Worm (Caenorhabditis elegans) whole organism, late embryonic: Measurements from ENCODE around the gene mbr-1.
A peak's percentile ranks its signal among the peaks of the same experiment; 100 is the strongest.

Source experiments
- C38D4.7 ChIP-seq: fragments of 200-800 bp; sonication (Bioruptor generic); optimal IDR thresholded peaks from 2 replicates; lab custom pipeline; 2018; ENCODE audit warnings: mild to moderate bottlenecking, missing genetic modification characterization, moderate library complexity, missing compliant biosample characterization
- K09A11.1 ChIP-seq: sonication (generic microtip); optimal IDR thresholded peaks from 2 replicates; lab custom pipeline; 2017; ENCODE audit warnings: antibody characterized with exemption, mild to moderate bottlenecking, missing genetic modification characterization, missing compliant biosample characterization; ENCODE audit not compliant: insufficient read depth
- T23F11.4 ChIP-seq: fragments of 200-800 bp; sonication (Bioruptor generic); optimal IDR thresholded peaks from 2 replicates; lab custom pipeline; 2018; ENCODE audit warnings: mild to moderate bottlenecking, missing genetic modification characterization, missing compliant biosample characterization
- Y22D7AL.16 ChIP-seq: sonication (generic microtip); optimal IDR thresholded peaks from 2 replicates; lab custom pipeline; 2016; ENCODE audit warnings: missing genetic modification characterization, missing compliant biosample characterization
- ahr-1 ChIP-seq: sonication (generic microtip); optimal IDR thresholded peaks from 2 replicates; lab custom pipeline; 2016; ENCODE audit warnings: missing genetic modification characterization, missing compliant biosample characterization
- ceh-14 ChIP-seq: sonication (generic microtip); optimal IDR thresholded peaks from 2 replicates; lab custom pipeline; 2016; ENCODE audit warnings: missing genotype, missing genetic modification characterization, missing compliant biosample characterization
- ceh-18 ChIP-seq: sonication (generic microtip); optimal IDR thresholded peaks from 2 replicates; lab custom pipeline; 2016; ENCODE audit warnings: missing genetic modification characterization, missing compliant biosample characterization
- ceh-19 ChIP-seq: fragments of 200-800 bp; sonication (Bioruptor generic); optimal IDR thresholded peaks from 2 replicates; lab custom pipeline; 2018; ENCODE audit warnings: mild to moderate bottlenecking, missing genetic modification characterization, missing compliant biosample characterization
- ceh-2 ChIP-seq: sonication (generic microtip); optimal IDR thresholded peaks from 2 replicates; lab custom pipeline; 2016; ENCODE audit warnings: missing genotype, missing genetic modification characterization, missing compliant biosample characterization
- ceh-22 ChIP-seq: sonication (generic microtip); optimal IDR thresholded peaks from 2 replicates; lab custom pipeline; 2017; ENCODE audit warnings: missing biosample characterization, missing genetic modification characterization
- ceh-30 ChIP-seq: fragments of 150-350 bp; optimal IDR thresholded peaks from 2 replicates; lab custom pipeline; 2014; ENCODE audit warnings: missing biosample characterization, missing genetic modification characterization
- ceh-31 ChIP-seq: sonication (generic microtip); optimal IDR thresholded peaks from 2 replicates; lab custom pipeline; 2016; ENCODE audit warnings: missing genetic modification characterization, missing compliant biosample characterization
- ceh-45 ChIP-seq: fragments of 200-800 bp; sonication (Bioruptor generic); IDR thresholded peaks from 2 replicates; pipeline ENCODE4 v1.3.6; 2022; ENCODE audit warnings: missing genetic modification reagents, missing genetic modification characterization, missing compliant biosample characterization
- ceh-48 ChIP-seq: sonication (generic microtip); optimal IDR thresholded peaks from 2 replicates; lab custom pipeline; 2016; ENCODE audit warnings: missing genetic modification characterization, inconsistent platforms, missing compliant biosample characterization
- ceh-6 ChIP-seq: fragments of 200-800 bp; sonication (Bioruptor generic); optimal IDR thresholded peaks from 2 replicates; lab custom pipeline; 2018; ENCODE audit warnings: mild to moderate bottlenecking, missing genetic modification characterization, missing compliant biosample characterization
- ceh-9 ChIP-seq: sonication (generic microtip); optimal IDR thresholded peaks from 2 replicates; lab custom pipeline; 2016; ENCODE audit warnings: mild to moderate bottlenecking, missing genetic modification characterization, inconsistent platforms, missing compliant biosample characterization
- che-1 ChIP-seq: sonication (generic microtip); optimal IDR thresholded peaks from 2 replicates; lab custom pipeline; 2016; ENCODE audit warnings: mild to moderate bottlenecking, missing genetic modification characterization, missing compliant biosample characterization
- dmd-4 ChIP-seq: sonication (generic microtip); optimal IDR thresholded peaks from 2 replicates; lab custom pipeline; 2016; ENCODE audit warnings: borderline replicate concordance, missing genetic modification characterization, missing compliant biosample characterization
- elt-2 ChIP-seq: sonication (generic microtip); optimal IDR thresholded peaks from 2 replicates; lab custom pipeline; 2016; ENCODE audit warnings: missing genetic modification reagents, missing genetic modification characterization, missing compliant biosample characterization
- elt-4 ChIP-seq: sonication (generic microtip); optimal IDR thresholded peaks from 2 replicates; lab custom pipeline; 2016; ENCODE audit warnings: missing genetic modification characterization, missing compliant biosample characterization
- ets-4 ChIP-seq: sonication (generic microtip); optimal IDR thresholded peaks from 2 replicates; lab custom pipeline; 2016; ENCODE audit warnings: missing genetic modification characterization, missing compliant biosample characterization
- eyg-1 ChIP-seq: sonication (generic microtip); optimal IDR thresholded peaks from 2 replicates; lab custom pipeline; 2016; ENCODE audit warnings: missing genotype, missing genetic modification characterization, missing compliant biosample characterization
- hlh-13 ChIP-seq: fragments of 200-800 bp; sonication (Bioruptor generic); optimal IDR thresholded peaks from 2 replicates; lab custom pipeline; 2018; ENCODE audit warnings: mild to moderate bottlenecking, missing genetic modification characterization, missing compliant biosample characterization
- hlh-30 ChIP-seq: sonication (generic microtip); optimal IDR thresholded peaks from 2 replicates; lab custom pipeline; 2017; ENCODE audit warnings: antibody characterized with exemption, missing genetic modification characterization, missing compliant biosample characterization; ENCODE audit not compliant: insufficient read depth
- hlh-6 ChIP-seq: sonication (generic microtip); optimal IDR thresholded peaks from 2 replicates; lab custom pipeline; 2016; ENCODE audit warnings: missing genotype, missing genetic modification characterization, missing compliant biosample characterization
- hlh-8 ChIP-seq: sonication (generic microtip); optimal IDR thresholded peaks from 2 replicates; lab custom pipeline; 2016; ENCODE audit warnings: missing genotype, missing genetic modification characterization, missing compliant biosample characterization
- lim-6 ChIP-seq: sonication (generic microtip); optimal IDR thresholded peaks from 2 replicates; lab custom pipeline; 2016; ENCODE audit warnings: missing genetic modification characterization, missing compliant biosample characterization
- lin-11 ChIP-seq: fragments of 200-800 bp; sonication (Bioruptor generic); optimal IDR thresholded peaks from 2 replicates; lab custom pipeline; 2018; ENCODE audit warnings: mild to moderate bottlenecking, missing genetic modification characterization, missing compliant biosample characterization
- madf-2 ChIP-seq: sonication (generic microtip); optimal IDR thresholded peaks from 2 replicates; lab custom pipeline; 2017; ENCODE audit warnings: missing genetic modification characterization, missing compliant biosample characterization
- mec-3 ChIP-seq: sonication (generic microtip); optimal IDR thresholded peaks from 2 replicates; lab custom pipeline; 2016; ENCODE audit warnings: borderline replicate concordance, missing genetic modification characterization, missing compliant biosample characterization
- nhr-11 ChIP-seq: fragments of 150-350 bp; optimal IDR thresholded peaks from 2 replicates; lab custom pipeline; 2014; ENCODE audit warnings: missing biosample characterization, missing genetic modification characterization
- nhr-232 ChIP-seq: sonication (generic microtip); optimal IDR thresholded peaks from 2 replicates; lab custom pipeline; 2016; ENCODE audit warnings: missing genetic modification characterization, missing compliant biosample characterization
- npax-4 ChIP-seq: sonication (generic microtip); optimal IDR thresholded peaks from 2 replicates; lab custom pipeline; 2016; ENCODE audit warnings: missing genetic modification characterization, missing compliant biosample characterization
- odd-2 ChIP-seq: sonication (generic microtip); optimal IDR thresholded peaks from 2 replicates; lab custom pipeline; 2017; ENCODE audit warnings: antibody characterized with exemption, mild to moderate bottlenecking, missing genetic modification characterization, missing compliant biosample characterization
- pag-3 ChIP-seq: sonication (generic microtip); optimal IDR thresholded peaks from 2 replicates; lab custom pipeline; 2016; ENCODE audit warnings: missing compliant biosample characterization, missing genetic modification characterization, borderline replicate concordance
- pax-1 ChIP-seq: fragments of 150-350 bp; optimal IDR thresholded peaks from 2 replicates; lab custom pipeline; 2014; ENCODE audit warnings: missing biosample characterization, missing genetic modification characterization
- pha-4 ChIP-seq: fragments of 150-350 bp; optimal IDR thresholded peaks from 2 replicates; lab custom pipeline; 2018; ENCODE audit warnings: missing biosample characterization, missing genetic modification reagents, missing genetic modification characterization
- pros-1 ChIP-seq: fragments of 150-350 bp; optimal IDR thresholded peaks from 2 replicates; lab custom pipeline; 2014; ENCODE audit warnings: missing biosample characterization, missing genetic modification reagents, missing genetic modification characterization
- ref-2 ChIP-seq: sonication (generic microtip); optimal IDR thresholded peaks from 2 replicates; lab custom pipeline; 2016; ENCODE audit warnings: missing genetic modification characterization, missing compliant biosample characterization
- rnt-1 ChIP-seq: sonication (generic microtip); optimal IDR thresholded peaks from 2 replicates; lab custom pipeline; 2016; ENCODE audit warnings: missing genetic modification characterization, missing compliant biosample characterization
- sdc-2 ChIP-seq: sonication (generic microtip); optimal IDR thresholded peaks from 2 replicates; lab custom pipeline; 2016; ENCODE audit warnings: missing genotype, missing genetic modification characterization, missing compliant biosample characterization
- sox-2 ChIP-seq: fragments of 200-800 bp; sonication (Bioruptor generic); IDR thresholded peaks from 2 replicates; pipeline ENCODE4 v1.3.6; 2022; ENCODE audit warnings: missing genetic modification reagents, missing genetic modification characterization, missing compliant biosample characterization
- syd-9 ChIP-seq: sonication (generic microtip); optimal IDR thresholded peaks from 2 replicates; lab custom pipeline; 2016; ENCODE audit warnings: mild to moderate bottlenecking, missing genetic modification characterization, moderate library complexity, missing compliant biosample characterization
- tbx-2 ChIP-seq: sonication (generic microtip); optimal IDR thresholded peaks from 2 replicates; lab custom pipeline; 2016; ENCODE audit warnings: missing genetic modification characterization, missing compliant biosample characterization
- ttx-3 ChIP-seq: sonication (generic microtip); optimal IDR thresholded peaks from 2 replicates; lab custom pipeline; 2016; ENCODE audit warnings: missing genetic modification reagents, missing genetic modification characterization, missing compliant biosample characterization
- unc-3 ChIP-seq, 2 experiments: fragments of 200-800 bp in 1 of 2; sonication (Bioruptor generic) in 1 of 2; sonication (generic microtip) in 1 of 2; conservative IDR thresholded peaks in 1 of 2; optimal IDR thresholded peaks in 1 of 2; 2 replicates each; pipeline versions ENCODE4 v1.3.6 to Lab custom; 2016 to 2022; ENCODE audit warnings: missing compliant biosample characterization in 2 of 2, missing genetic modification characterization in 2 of 2, missing genetic modification reagents in 1 of 2
- unc-42 ChIP-seq: sonication (generic microtip); optimal IDR thresholded peaks from 2 replicates; lab custom pipeline; 2016; ENCODE audit warnings: missing genotype, missing genetic modification characterization, missing compliant biosample characterization
- unc-86 ChIP-seq: sonication (generic microtip); optimal IDR thresholded peaks from 2 replicates; lab custom pipeline; 2016; ENCODE audit warnings: missing genetic modification characterization, missing compliant biosample characterization
- zip-5 ChIP-seq: sonication (generic microtip); optimal IDR thresholded peaks from 2 replicates; lab custom pipeline; 2016; ENCODE audit warnings: missing genetic modification characterization, missing compliant biosample characterization

mbr-1 gene

DNA sequence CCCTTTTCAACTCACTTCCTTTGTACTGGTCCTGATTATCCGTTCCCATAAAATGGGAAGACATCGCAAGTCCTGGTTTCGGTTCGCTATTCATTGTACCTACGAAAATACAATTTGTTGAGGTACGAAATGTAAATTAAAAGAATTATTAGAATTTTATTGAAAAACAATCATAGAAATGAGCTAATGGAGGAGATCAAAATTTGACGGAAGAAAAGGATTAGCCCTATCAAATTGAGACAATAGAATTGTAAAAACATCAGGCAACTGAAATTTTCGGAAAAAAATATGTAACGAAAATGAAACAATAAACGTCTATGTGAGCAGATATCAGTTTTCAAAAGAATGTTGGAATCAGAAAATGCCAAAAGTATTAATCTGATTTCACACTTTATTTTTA, at the start of gene mbr-1:
mbr-1 (minus strand) TSS at position 101 of the 400 bp plus-strand sequence.
- TF ChIP-seq zip-5 = no peak
- no peak for TF ChIP-seq lin-11 (tag; lab: Kevin White, UChicago)
- no peak for TF ChIP-seq syd-9 (tag; lab: Kevin White, UChicago)
- no peak for TF ChIP-seq rnt-1 (tag; lab: Kevin White, UChicago)
- no peak for TF ChIP-seq unc-3 (GFP tag; conservative IDR thresholded peaks at IDR 0.05; lab: Robert Waterston, UW)
- TF ChIP-seq unc-3 (tag; optimal IDR thresholded peaks at IDR 0.05; lab: Kevin White, UChicago) = no peak
- no peak for TF ChIP-seq madf-2 (tag; lab: Kevin White, UChicago)
- TF ChIP-seq ceh-6 (GFP tag; lab: Kevin White, UChicago) = no peak
- TF ChIP-seq C38D4.7 = no peak
- no peak for TF ChIP-seq ceh-45
- TF ChIP-seq K09A11.1 (tag; lab: Kevin White, UChicago) = no peak
- no peak for TF ChIP-seq tbx-2
- no peak for TF ChIP-seq ref-2 (tag; lab: Kevin White, UChicago)
- TF ChIP-seq unc-42 (tag; lab: Kevin White, UChicago) = no peak
- no peak for TF ChIP-seq dmd-4
- TF ChIP-seq ceh-30 = no peak

- TF ChIP-seq syd-9 (tag; lab: Kevin White, UChicago) = no peak
- no peak for TF ChIP-seq ceh-9
- no peak for TF ChIP-seq zip-5
- TF ChIP-seq C38D4.7 = no peak
- no peak for TF ChIP-seq ets-4 (tag; lab: Kevin White, UChicago)
- TF ChIP-seq ceh-31 = peak; percentile 59
- TF ChIP-seq ceh-45 = no peak
- TF ChIP-seq unc-3 (GFP tag; conservative IDR thresholded peaks at IDR 0.05; lab: Robert Waterston, UW) = no peak
- no peak for TF ChIP-seq unc-3 (tag; optimal IDR thresholded peaks at IDR 0.05; lab: Kevin White, UChicago)
- no peak for TF ChIP-seq eyg-1
- TF ChIP-seq unc-42 (tag; lab: Kevin White, UChicago) = peak; percentile 72
- TF ChIP-seq ceh-30 = no peak
- no peak for TF ChIP-seq hlh-13
- TF ChIP-seq ahr-1 (tag; lab: Kevin White, UChicago) = no peak
- TF ChIP-seq elt-2 (tag; lab: Kevin White, UChicago) = no peak
- no peak for TF ChIP-seq pax-1 (tag; lab: Kevin White, UChicago)
- no peak for TF ChIP-seq ceh-19
- no peak for TF ChIP-seq nhr-232 (tag; lab: Kevin White, UChicago)
- TF ChIP-seq hlh-6 = no peak
- TF ChIP-seq T23F11.4 (GFP tag; lab: Kevin White, UChicago) = no peak
- TF ChIP-seq nhr-11 (tag; lab: Kevin White, UChicago) = no peak
- no peak for TF ChIP-seq dmd-4
- TF ChIP-seq mec-3 (tag; lab: Kevin White, UChicago) = no peak
- TF ChIP-seq sox-2 (GFP tag; lab: Robert Waterston, UW) = no peak
- no peak for TF ChIP-seq npax-4 (tag; lab: Kevin White, UChicago)
- no peak for TF ChIP-seq hlh-8 (tag; lab: Kevin White, UChicago)
- no peak for TF ChIP-seq ttx-3
- TF ChIP-seq hlh-30 (tag; lab: Kevin White, UChicago) = peak; percentile 57
- peak; percentile 99 for TF ChIP-seq ceh-18 (tag; lab: Kevin White, UChicago)
- no peak for TF ChIP-seq elt-4 (tag; lab: Kevin White, UChicago)
- TF ChIP-seq unc-86 (tag; lab: Kevin White, UChicago) = no peak
- TF ChIP-seq Y22D7AL.16 (tag; lab: Kevin White, UChicago) = no peak
- no peak for TF ChIP-seq sdc-2
- no peak for TF ChIP-seq madf-2 (tag; lab: Kevin White, UChicago)
- TF ChIP-seq lim-6 = no peak
- TF ChIP-seq ceh-2 (tag; lab: Kevin White, UChicago) = no peak
- TF ChIP-seq che-1 (tag; lab: Kevin White, UChicago) = no peak
- peak; percentile 52 for TF ChIP-seq ceh-14 (tag; lab: Kevin White, UChicago)
- TF ChIP-seq ceh-22 (tag; lab: Kevin White, UChicago) = no peak
- TF ChIP-seq odd-2 (tag; lab: Kevin White, UChicago) = no peak
- no peak for TF ChIP-seq pros-1 (tag; lab: Kevin White, UChicago)
- peak; percentile 43 for TF ChIP-seq ref-2 (tag; lab: Kevin White, UChicago)
- no peak for TF ChIP-seq pha-4 (tag; lab: Kevin White, UChicago)
- no peak for TF ChIP-seq pag-3 (tag; lab: Kevin White, UChicago)
- TF ChIP-seq ceh-48 (tag; lab: Kevin White, UChicago) = no peak
Measured at ce11 chrX:10770988-10771496, 49.2 kb upstream of the mbr-1 start.
